Worm (Caenorhabditis elegans) whole organism, L3 larva: ENCODE results near the gene C35A5.5.

Experiments
- lsy-12 ChIP-seq: sonication (generic microtip); optimal IDR thresholded peaks from 2 replicates; lab custom pipeline; 2016; ENCODE audit warnings: mild to moderate bottlenecking, missing genetic modification characterization, missing compliant biosample characterization
- skn-1 ChIP-seq: fragments of 150-350 bp; optimal IDR thresholded peaks from 2 replicates; lab custom pipeline; 2014; ENCODE audit warnings: missing biosample characterization, missing genetic modification characterization

DNA sequence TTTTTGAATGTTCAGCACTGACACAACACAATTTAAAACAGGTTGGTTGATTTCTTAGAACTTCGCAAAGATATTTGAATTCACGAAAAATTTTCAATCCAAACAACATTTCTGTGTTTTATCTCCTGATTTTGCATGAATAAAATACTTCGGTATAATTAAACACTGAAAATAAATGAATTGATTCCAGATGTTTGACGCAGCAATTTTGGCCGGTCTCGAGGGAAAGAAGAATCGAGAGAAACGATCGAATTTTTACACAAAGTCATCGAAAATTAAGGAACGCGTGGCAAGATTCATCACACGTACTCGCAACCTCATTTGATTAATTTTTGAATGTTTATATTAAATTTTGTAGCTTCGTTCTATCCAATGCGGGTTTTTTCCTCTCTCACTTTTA is 41.5 kb upstream of the C35A5.5 start:
- TF ChIP-seq lsy-12 (tag; lab: Kevin White, UChicago) (no peak), skn-1 (tag; lab: Kevin White, UChicago) (no peak)
